Worm (Caenorhabditis elegans) whole organism, late embryonic: Measurements from ENCODE around the gene K08F11.1.
A peak's percentile ranks its signal among the peaks of the same experiment; 100 is the strongest.

Source experiments
- C08G9.2 ChIP-seq: sonication (generic microtip); optimal IDR thresholded peaks from 2 replicates; lab custom pipeline; 2016; ENCODE audit warnings: mild to moderate bottlenecking, missing genetic modification characterization, moderate library complexity, missing compliant biosample characterization
- C38D4.7 ChIP-seq: fragments of 200-800 bp; sonication (Bioruptor generic); optimal IDR thresholded peaks from 2 replicates; lab custom pipeline; 2018; ENCODE audit warnings: mild to moderate bottlenecking, missing genetic modification characterization, moderate library complexity, missing compliant biosample characterization
- F13H6.1 ChIP-seq: sonication (generic microtip); optimal IDR thresholded peaks from 2 replicates; lab custom pipeline; 2016; ENCODE audit warnings: missing genetic modification characterization, missing compliant biosample characterization
- K09A11.1 ChIP-seq: sonication (generic microtip); optimal IDR thresholded peaks from 2 replicates; lab custom pipeline; 2017; ENCODE audit warnings: antibody characterized with exemption, mild to moderate bottlenecking, missing genetic modification characterization, missing compliant biosample characterization; ENCODE audit not compliant: insufficient read depth
- ahr-1 ChIP-seq: sonication (generic microtip); optimal IDR thresholded peaks from 2 replicates; lab custom pipeline; 2016; ENCODE audit warnings: missing genetic modification characterization, missing compliant biosample characterization
- ama-1 ChIP-seq: fragments of 150-350 bp; optimal IDR thresholded peaks from 2 replicates; lab custom pipeline; 2014
- ceh-14 ChIP-seq: sonication (generic microtip); optimal IDR thresholded peaks from 2 replicates; lab custom pipeline; 2016; ENCODE audit warnings: missing genotype, missing genetic modification characterization, missing compliant biosample characterization
- ceh-18 ChIP-seq: sonication (generic microtip); optimal IDR thresholded peaks from 2 replicates; lab custom pipeline; 2016; ENCODE audit warnings: missing genetic modification characterization, missing compliant biosample characterization
- ceh-30 ChIP-seq: fragments of 150-350 bp; optimal IDR thresholded peaks from 2 replicates; lab custom pipeline; 2014; ENCODE audit warnings: missing biosample characterization, missing genetic modification characterization
- ceh-31 ChIP-seq: sonication (generic microtip); optimal IDR thresholded peaks from 2 replicates; lab custom pipeline; 2016; ENCODE audit warnings: missing genetic modification characterization, missing compliant biosample characterization
- ceh-34 ChIP-seq: sonication (generic microtip); optimal IDR thresholded peaks from 2 replicates; lab custom pipeline; 2016; ENCODE audit warnings: mild to moderate bottlenecking, missing genetic modification characterization, missing compliant biosample characterization
- ceh-45 ChIP-seq: fragments of 200-800 bp; sonication (Bioruptor generic); IDR thresholded peaks from 2 replicates; pipeline ENCODE4 v1.3.6; 2022; ENCODE audit warnings: missing genetic modification reagents, missing genetic modification characterization, missing compliant biosample characterization
- ceh-48 ChIP-seq: sonication (generic microtip); optimal IDR thresholded peaks from 2 replicates; lab custom pipeline; 2016; ENCODE audit warnings: missing genetic modification characterization, inconsistent platforms, missing compliant biosample characterization
- ceh-9 ChIP-seq: sonication (generic microtip); optimal IDR thresholded peaks from 2 replicates; lab custom pipeline; 2016; ENCODE audit warnings: mild to moderate bottlenecking, missing genetic modification characterization, inconsistent platforms, missing compliant biosample characterization
- dve-1 ChIP-seq: sonication (generic microtip); optimal IDR thresholded peaks from 2 replicates; lab custom pipeline; 2017; ENCODE audit warnings: antibody characterized with exemption, mild to moderate bottlenecking, missing genetic modification characterization, missing compliant biosample characterization
- elt-2 ChIP-seq: sonication (generic microtip); optimal IDR thresholded peaks from 2 replicates; lab custom pipeline; 2016; ENCODE audit warnings: missing genetic modification reagents, missing genetic modification characterization, missing compliant biosample characterization
- ets-4 ChIP-seq: sonication (generic microtip); optimal IDR thresholded peaks from 2 replicates; lab custom pipeline; 2016; ENCODE audit warnings: missing genetic modification characterization, missing compliant biosample characterization
- eyg-1 ChIP-seq: sonication (generic microtip); optimal IDR thresholded peaks from 2 replicates; lab custom pipeline; 2016; ENCODE audit warnings: missing genotype, missing genetic modification characterization, missing compliant biosample characterization
- fax-1 ChIP-seq: sonication (generic microtip); optimal IDR thresholded peaks from 2 replicates; lab custom pipeline; 2016; ENCODE audit warnings: missing genotype, missing genetic modification characterization, missing compliant biosample characterization
- fkh-10 ChIP-seq: fragments of 150-350 bp; optimal IDR thresholded peaks from 2 replicates; lab custom pipeline; 2014; ENCODE audit warnings: missing biosample characterization, missing genetic modification reagents, missing genetic modification characterization
- fkh-6 ChIP-seq: sonication (generic microtip); optimal IDR thresholded peaks from 2 replicates; lab custom pipeline; 2016; ENCODE audit warnings: missing genetic modification characterization, missing compliant biosample characterization
- hlh-13 ChIP-seq: fragments of 200-800 bp; sonication (Bioruptor generic); optimal IDR thresholded peaks from 2 replicates; lab custom pipeline; 2018; ENCODE audit warnings: mild to moderate bottlenecking, missing genetic modification characterization, missing compliant biosample characterization
- hlh-15 ChIP-seq: sonication (generic microtip); optimal IDR thresholded peaks from 2 replicates; lab custom pipeline; 2016; ENCODE audit warnings: missing genetic modification characterization, missing compliant biosample characterization
- hlh-30 ChIP-seq: sonication (generic microtip); optimal IDR thresholded peaks from 2 replicates; lab custom pipeline; 2017; ENCODE audit warnings: antibody characterized with exemption, missing genetic modification characterization, missing compliant biosample characterization; ENCODE audit not compliant: insufficient read depth
- hlh-8 ChIP-seq: sonication (generic microtip); optimal IDR thresholded peaks from 2 replicates; lab custom pipeline; 2016; ENCODE audit warnings: missing genotype, missing genetic modification characterization, missing compliant biosample characterization
- madf-2 ChIP-seq: sonication (generic microtip); optimal IDR thresholded peaks from 2 replicates; lab custom pipeline; 2017; ENCODE audit warnings: missing genetic modification characterization, missing compliant biosample characterization
- mec-3 ChIP-seq: sonication (generic microtip); optimal IDR thresholded peaks from 2 replicates; lab custom pipeline; 2016; ENCODE audit warnings: borderline replicate concordance, missing genetic modification characterization, missing compliant biosample characterization
- nfya-1 ChIP-seq: sonication (generic microtip); optimal IDR thresholded peaks from 2 replicates; lab custom pipeline; 2017; ENCODE audit warnings: missing genetic modification characterization, mild to moderate bottlenecking, missing compliant biosample characterization, antibody characterized with exemption, moderate library complexity
- odd-2 ChIP-seq: sonication (generic microtip); optimal IDR thresholded peaks from 2 replicates; lab custom pipeline; 2017; ENCODE audit warnings: antibody characterized with exemption, mild to moderate bottlenecking, missing genetic modification characterization, missing compliant biosample characterization
- pax-1 ChIP-seq: fragments of 150-350 bp; optimal IDR thresholded peaks from 2 replicates; lab custom pipeline; 2014; ENCODE audit warnings: missing biosample characterization, missing genetic modification characterization
- pha-2 ChIP-seq: sonication (generic microtip); optimal IDR thresholded peaks from 2 replicates; lab custom pipeline; 2017; ENCODE audit warnings: mild to moderate bottlenecking, missing genetic modification characterization, missing compliant biosample characterization
- pqm-1 ChIP-seq: sonication (generic microtip); optimal IDR thresholded peaks from 2 replicates; lab custom pipeline; 2016; ENCODE audit warnings: missing genetic modification characterization, missing compliant biosample characterization
- pros-1 ChIP-seq: fragments of 150-350 bp; optimal IDR thresholded peaks from 2 replicates; lab custom pipeline; 2014; ENCODE audit warnings: missing biosample characterization, missing genetic modification reagents, missing genetic modification characterization
- ref-2 ChIP-seq: sonication (generic microtip); optimal IDR thresholded peaks from 2 replicates; lab custom pipeline; 2016; ENCODE audit warnings: missing genetic modification characterization, missing compliant biosample characterization
- rnt-1 ChIP-seq: sonication (generic microtip); optimal IDR thresholded peaks from 2 replicates; lab custom pipeline; 2016; ENCODE audit warnings: missing genetic modification characterization, missing compliant biosample characterization
- sdc-2 ChIP-seq: sonication (generic microtip); optimal IDR thresholded peaks from 2 replicates; lab custom pipeline; 2016; ENCODE audit warnings: missing genotype, missing genetic modification characterization, missing compliant biosample characterization
- sox-2 ChIP-seq: fragments of 200-800 bp; sonication (Bioruptor generic); IDR thresholded peaks from 2 replicates; pipeline ENCODE4 v1.3.6; 2022; ENCODE audit warnings: missing genetic modification reagents, missing genetic modification characterization, missing compliant biosample characterization
- sox-4 ChIP-seq: sonication (generic microtip); optimal IDR thresholded peaks from 2 replicates; lab custom pipeline; 2017; ENCODE audit warnings: mild to moderate bottlenecking, missing genetic modification characterization, inconsistent platforms, missing compliant biosample characterization
- syd-9 ChIP-seq: sonication (generic microtip); optimal IDR thresholded peaks from 2 replicates; lab custom pipeline; 2016; ENCODE audit warnings: mild to moderate bottlenecking, missing genetic modification characterization, moderate library complexity, missing compliant biosample characterization
- tbx-2 ChIP-seq: sonication (generic microtip); optimal IDR thresholded peaks from 2 replicates; lab custom pipeline; 2016; ENCODE audit warnings: missing genetic modification characterization, missing compliant biosample characterization
- ttx-3 ChIP-seq: sonication (generic microtip); optimal IDR thresholded peaks from 2 replicates; lab custom pipeline; 2016; ENCODE audit warnings: missing genetic modification reagents, missing genetic modification characterization, missing compliant biosample characterization
- unc-42 ChIP-seq: sonication (generic microtip); optimal IDR thresholded peaks from 2 replicates; lab custom pipeline; 2016; ENCODE audit warnings: missing genotype, missing genetic modification characterization, missing compliant biosample characterization
- unc-55 ChIP-seq: sonication (generic microtip); optimal IDR thresholded peaks from 2 replicates; lab custom pipeline; 2017; ENCODE audit warnings: missing biosample characterization, missing genetic modification reagents, missing genetic modification characterization
- unc-86 ChIP-seq: sonication (generic microtip); optimal IDR thresholded peaks from 2 replicates; lab custom pipeline; 2016; ENCODE audit warnings: missing genetic modification characterization, missing compliant biosample characterization

Gene K08F11.1

DNA sequence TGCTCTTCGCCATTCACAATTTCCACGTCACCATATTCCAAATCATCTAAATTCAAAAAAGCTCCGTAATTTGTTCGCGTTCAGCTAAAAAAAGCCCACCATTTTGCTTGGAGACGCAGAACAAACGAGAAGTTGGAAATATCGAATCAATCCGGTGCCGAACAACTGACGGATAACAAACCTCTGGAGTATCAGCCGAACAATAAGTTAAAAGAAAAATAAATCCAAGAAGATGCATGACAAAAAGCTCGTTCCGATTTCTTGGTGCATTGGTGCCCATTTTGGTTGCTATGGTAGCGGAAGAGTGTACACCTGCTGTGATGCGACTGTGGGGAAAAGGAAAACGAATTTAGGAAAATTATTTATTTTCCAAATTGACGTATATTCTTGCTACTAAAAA lies 22.9 kb downstream of the K08F11.1 start, which contains the start of gene tctn-1:
Gene tctn-1 (minus strand): TSS at position 280 of the 400 bp plus-strand sequence.
- TF ChIP-seq odd-2 (tag; lab: Kevin White, UChicago), result no peak
- TF ChIP-seq C38D4.7 (GFP tag; lab: Kevin White, UChicago), result no peak
- no peak for TF ChIP-seq ahr-1 (tag; lab: Kevin White, UChicago)
- TF ChIP-seq ref-2 (tag; lab: Kevin White, UChicago), result no peak
- TF ChIP-seq hlh-13 (GFP tag; lab: Kevin White, UChicago), result no peak
- no peak for TF ChIP-seq F13H6.1

DNA sequence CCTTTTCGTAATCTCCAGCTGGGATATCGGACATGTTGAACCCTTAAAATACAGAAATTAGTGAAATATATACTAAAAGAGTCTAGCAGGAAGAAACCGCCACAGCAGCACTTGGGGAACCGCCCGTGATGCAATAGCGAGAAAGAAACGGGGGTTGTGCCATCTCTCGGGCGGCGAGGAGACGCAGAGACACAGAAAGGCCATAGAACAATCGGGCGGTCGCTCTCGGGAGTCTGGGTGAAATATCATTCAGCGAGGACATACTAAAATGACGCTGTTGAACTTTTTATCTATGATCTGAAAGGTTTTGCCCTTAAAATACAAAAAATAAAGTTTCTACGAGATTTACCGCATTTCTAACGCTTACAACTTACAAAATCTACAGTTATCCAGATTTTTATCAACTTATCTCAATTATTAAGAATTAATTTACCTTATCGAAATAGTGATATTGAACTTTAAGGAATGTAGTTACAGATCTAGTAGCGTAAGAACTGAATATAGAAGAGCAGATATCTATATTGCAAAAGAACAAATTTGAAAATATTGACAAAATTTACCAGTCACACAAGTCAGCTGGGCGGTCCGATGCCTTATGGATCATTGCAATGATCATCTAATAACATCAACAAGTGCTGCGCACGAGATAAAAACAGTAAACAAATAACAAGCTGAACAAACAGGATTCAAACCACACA lies 23.9 kb downstream of the K08F11.1 start, which contains the start of gene cyc-2.1:
Gene cyc-2.1 (minus strand): TSS at position 605 of the 698 bp plus-strand sequence.
- TF ChIP-seq elt-2 (tag; lab: Kevin White, UChicago) (peak; percentile 62), hlh-8 (no peak), ceh-18 (tag; lab: Kevin White, UChicago) (peak; percentile 15), tbx-2 (tag; lab: Kevin White, UChicago) (peak; percentile 9), syd-9 (tag; lab: Kevin White, UChicago) (no peak), unc-55 (GFP tag; lab: Kevin White, UChicago) (peak; percentile 22), fkh-10 (GFP tag; lab: Kevin White, UChicago) (no peak), sox-4 (tag; lab: Kevin White, UChicago) (no peak), sox-2 (no peak), unc-42 (tag; lab: Kevin White, UChicago) (no peak), ceh-31 (tag; lab: Kevin White, UChicago) (peak; percentile 43), rnt-1 (tag; lab: Kevin White, UChicago) (peak; percentile 45), ref-2 (tag; lab: Kevin White, UChicago) (peak; percentile 7), hlh-30 (no peak), ceh-34 (peak; percentile 37), nfya-1 (tag; lab: Kevin White, UChicago) (peak; percentile 62), sdc-2 (peak; percentile 27), pqm-1 (peak; percentile 6), pha-2 (tag; lab: Kevin White, UChicago) (peak; percentile 28)
- TF ChIP-seq, all 69 proteins: peak for 12

DNA sequence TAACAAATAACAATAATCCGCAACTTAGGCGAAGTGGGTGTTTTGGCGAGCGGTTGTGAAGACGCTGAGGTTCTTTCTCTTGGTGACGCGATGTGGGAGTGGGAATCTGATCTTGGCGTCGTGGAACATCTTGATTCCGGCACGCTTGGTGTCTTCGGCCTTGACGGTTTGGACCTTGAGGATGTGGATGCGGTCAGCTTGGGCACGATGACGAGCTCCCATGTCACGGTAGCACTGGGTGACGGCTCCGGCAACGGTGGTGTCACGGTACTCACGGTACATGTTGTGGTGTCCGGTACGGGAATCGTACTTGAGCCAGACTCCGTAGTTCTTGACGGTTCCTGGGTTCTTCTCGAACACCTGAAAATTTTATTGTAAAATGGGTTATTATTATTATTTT lies 24.5 kb downstream of the K08F11.1 start:
- TF ChIP-seq ceh-14 (tag; lab: Kevin White, UChicago), result no peak
- TF ChIP-seq ceh-34, result no peak
- TF ChIP-seq K09A11.1 (tag; lab: Kevin White, UChicago), result no peak
- TF ChIP-seq ahr-1 (tag; lab: Kevin White, UChicago), result no peak

DNA sequence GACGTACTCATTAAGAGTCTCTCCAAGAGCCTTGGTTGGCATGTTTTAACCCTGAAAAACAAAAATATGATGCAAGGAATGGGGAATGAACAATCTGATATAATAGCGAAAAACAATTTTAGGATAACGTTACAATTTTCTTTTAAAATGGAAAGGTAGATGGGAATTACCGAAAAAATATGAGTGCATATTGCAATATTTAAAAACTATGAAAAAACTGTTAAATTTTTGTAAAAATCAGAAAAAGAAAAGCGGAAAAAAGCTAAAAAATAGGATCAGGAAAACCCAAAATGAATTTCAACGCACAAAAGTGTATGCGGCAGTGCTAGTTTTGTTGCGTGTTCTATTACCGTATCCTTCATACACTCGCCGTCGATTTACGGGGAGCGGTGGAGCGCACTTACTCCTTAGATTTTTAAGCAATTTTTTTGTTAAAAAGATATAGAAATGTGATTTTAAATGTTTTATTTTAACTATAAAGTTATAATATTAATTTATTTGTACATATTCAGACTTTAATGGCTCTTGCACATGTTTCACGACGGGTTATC lies 25.1 kb downstream of the K08F11.1 start, which contains the start of the genes rpl-20 and Y17G9B.5:
Gene rpl-20 (minus strand): TSS at position 51 of the 551 bp plus-strand sequence.
Gene Y17G9B.5 (plus strand): TSS at position 513 of the 551 bp plus-strand sequence.
- TF ChIP-seq eyg-1 (tag; lab: Kevin White, UChicago) (peak; percentile 17), ceh-18 (tag; lab: Kevin White, UChicago) (peak; percentile 97), ceh-30 (tag; lab: Kevin White, UChicago) (peak; percentile 99), syd-9 (tag; lab: Kevin White, UChicago) (peak; percentile 71), ceh-45 (GFP tag; lab: Robert Waterston, UW) (peak; percentile 45; the same call in 1 of the 2 replicates), pros-1 (tag; lab: Kevin White, UChicago) (peak; percentile 86), C38D4.7 (GFP tag; lab: Kevin White, UChicago) (peak; percentile 49), ama-1 (lab: Kevin White, UChicago) (no peak), hlh-13 (GFP tag; lab: Kevin White, UChicago) (peak; percentile 62), C08G9.2 (peak; percentile 70), unc-86 (peak; percentile 96), ttx-3 (tag; lab: Kevin White, UChicago) (peak; percentile 80), hlh-30 (peak; percentile 75), fax-1 (tag; lab: Kevin White, UChicago) (peak; percentile 19), ceh-48 (peak; percentile 77), pax-1 (tag; lab: Kevin White, UChicago) (peak; percentile 85), dve-1 (tag; lab: Kevin White, UChicago) (peak; percentile 94), fkh-6 (tag; lab: Kevin White, UChicago) (peak; percentile 40), ets-4 (tag; lab: Kevin White, UChicago) (peak; percentile 93), hlh-15 (tag; lab: Kevin White, UChicago) (peak; percentile 51), ceh-9 (no peak), ref-2 (tag; lab: Kevin White, UChicago) (peak; percentile 99), tbx-2 (tag; lab: Kevin White, UChicago) (peak; percentile 97), mec-3 (tag; lab: Kevin White, UChicago) (no peak), madf-2 (peak; percentile 88), sox-4 (tag; lab: Kevin White, UChicago) (peak; percentile 58)
